Worm (Caenorhabditis elegans): ENCODE measurements around the gene dhrr-1.

Gene dhrr-1

ce11 chrIII:8911598-8912194, 32.8 kb upstream of the dhrr-1 start, which contains the start of gene tpk-1:
TSS of gene tpk-1 (plus strand) at chrIII:8912144.
- no peak for TF ChIP-seq hmg-4 (GFP tag; optimal IDR thresholded peaks at IDR 0.05)
- TF ChIP-seq ceh-13 (GFP tag; optimal IDR thresholded peaks at IDR 0.05), result no peak
- TF ChIP-seq tbx-37 (GFP tag; conservative IDR thresholded peaks at IDR 0.05), result no peak
- no peak for TF ChIP-seq ama-1 (optimal IDR thresholded peaks at IDR 0.05)
- TF ChIP-seq hmbx-1 (tag; optimal IDR thresholded peaks at IDR 0.05), result no peak
- no peak for TF ChIP-seq aly-1 (tag; optimal IDR thresholded peaks at IDR 0.05)
- TF ChIP-seq scrt-1 (GFP tag; IDR thresholded peaks at IDR 0.05), result no peak
- no peak for TF ChIP-seq flt-1 (GFP tag; IDR thresholded peaks at IDR 0.05)
- no peak for TF ChIP-seq hnd-1 (tag; optimal IDR thresholded peaks at IDR 0.05)
- TF ChIP-seq ceh-36 (tag; optimal IDR thresholded peaks at IDR 0.05), result no peak
- TF ChIP-seq tbx-11 (GFP tag; IDR thresholded peaks at IDR 0.05), result no peak
- no peak for TF ChIP-seq F13C5.2 (tag; optimal IDR thresholded peaks at IDR 0.05)
- no peak for TF ChIP-seq ets-7 (tag; optimal IDR thresholded peaks at IDR 0.05)
- no peak for TF ChIP-seq sea-1 (GFP tag; conservative IDR thresholded peaks at IDR 0.05)
- TF ChIP-seq tra-4 (tag; optimal IDR thresholded peaks at IDR 0.05), result no peak
- no peak for TF ChIP-seq pes-1 (GFP tag; IDR thresholded peaks at IDR 0.05)
- TF ChIP-seq B0310.2 (tag; optimal IDR thresholded peaks at IDR 0.05), result no peak

ce11 chrIII:8913469-8913868, 31.0 kb upstream of the dhrr-1 start, which contains the start of gene trxr-2:
TSS of gene trxr-2 (plus strand) at chrIII:8913769.
- TF ChIP-seq ceh-36 (tag; optimal IDR thresholded peaks at IDR 0.05) (no peak), sea-1 (GFP tag; conservative IDR thresholded peaks at IDR 0.05) (no peak), hnd-1 (tag; optimal IDR thresholded peaks at IDR 0.05) (no peak), tra-4 (tag; optimal IDR thresholded peaks at IDR 0.05) (no peak), ets-7 (tag; optimal IDR thresholded peaks at IDR 0.05) (no peak), aly-1 (tag; optimal IDR thresholded peaks at IDR 0.05) (no peak), hmg-4 (GFP tag; optimal IDR thresholded peaks at IDR 0.05) (no peak), F13C5.2 (tag; optimal IDR thresholded peaks at IDR 0.05) (no peak), tbx-37 (GFP tag; conservative IDR thresholded peaks at IDR 0.05) (no peak), ama-1 (optimal IDR thresholded peaks at IDR 0.05) (no peak), pes-1 (GFP tag; IDR thresholded peaks at IDR 0.05) (no peak), hmbx-1 (tag; optimal IDR thresholded peaks at IDR 0.05) (no peak), ceh-13 (GFP tag; optimal IDR thresholded peaks at IDR 0.05) (no peak), tbx-11 (GFP tag; IDR thresholded peaks at IDR 0.05) (no peak), flt-1 (GFP tag; IDR thresholded peaks at IDR 0.05) (no peak), B0310.2 (tag; optimal IDR thresholded peaks at IDR 0.05) (no peak), scrt-1 (GFP tag; IDR thresholded peaks at IDR 0.05) (no peak)

- TF ChIP-seq tbx-11 (GFP tag; IDR thresholded peaks at IDR 0.05) (no peak), flt-1 (GFP tag; IDR thresholded peaks at IDR 0.05) (no peak), sea-1 (GFP tag; conservative IDR thresholded peaks at IDR 0.05) (no peak), ceh-13 (GFP tag; optimal IDR thresholded peaks at IDR 0.05) (no peak), tra-4 (tag; optimal IDR thresholded peaks at IDR 0.05) (no peak), pes-1 (GFP tag; IDR thresholded peaks at IDR 0.05) (no peak), hmbx-1 (tag; optimal IDR thresholded peaks at IDR 0.05) (no peak), ceh-36 (tag; optimal IDR thresholded peaks at IDR 0.05) (no peak), B0310.2 (tag; optimal IDR thresholded peaks at IDR 0.05) (no peak), hnd-1 (tag; optimal IDR thresholded peaks at IDR 0.05) (no peak), ets-7 (tag; optimal IDR thresholded peaks at IDR 0.05) (no peak), hmg-4 (GFP tag; optimal IDR thresholded peaks at IDR 0.05) (no peak), aly-1 (tag; optimal IDR thresholded peaks at IDR 0.05) (no peak), ama-1 (optimal IDR thresholded peaks at IDR 0.05) (no peak), tbx-37 (GFP tag; conservative IDR thresholded peaks at IDR 0.05) (no peak), scrt-1 (GFP tag; IDR thresholded peaks at IDR 0.05) (no peak), F13C5.2 (tag; optimal IDR thresholded peaks at IDR 0.05) (no peak)
These were observed 26.5 kb upstream of the dhrr-1 start, which contains the start of gene cdc-25.3 for ce11 chrIII:8917879-8918381. TSS of gene cdc-25.3 (minus strand) at chrIII:8917929.

- TF ChIP-seq aly-1 (tag; optimal IDR thresholded peaks at IDR 0.05), result no peak
- no peak for TF ChIP-seq hnd-1 (tag; optimal IDR thresholded peaks at IDR 0.05)
- no peak for TF ChIP-seq ceh-13 (GFP tag; optimal IDR thresholded peaks at IDR 0.05)
- no peak for TF ChIP-seq tbx-11 (GFP tag; IDR thresholded peaks at IDR 0.05)
These were observed 24.7 kb upstream of the dhrr-1 start, which contains the start of gene ZK637.15 for ce11 chrIII:8919784-8920183. TSS of gene ZK637.15 (plus strand) at chrIII:8920084.

ce11 chrIII:8922061-8922460, 22.4 kb upstream of the dhrr-1 start:
- no peak for TF ChIP-seq aly-1 (tag; optimal IDR thresholded peaks at IDR 0.05)
- no peak for TF ChIP-seq sea-1 (GFP tag; conservative IDR thresholded peaks at IDR 0.05)
- TF ChIP-seq tbx-37 (GFP tag; conservative IDR thresholded peaks at IDR 0.05), result no peak
- TF ChIP-seq hnd-1 (tag; optimal IDR thresholded peaks at IDR 0.05), result no peak
- TF ChIP-seq B0310.2 (tag; optimal IDR thresholded peaks at IDR 0.05), result no peak
- TF ChIP-seq hmg-4 (GFP tag; optimal IDR thresholded peaks at IDR 0.05), result no peak
- no peak for TF ChIP-seq tra-4 (tag; optimal IDR thresholded peaks at IDR 0.05)
- TF ChIP-seq scrt-1 (GFP tag; IDR thresholded peaks at IDR 0.05), result no peak
- no peak for TF ChIP-seq tbx-11 (GFP tag; IDR thresholded peaks at IDR 0.05)
- TF ChIP-seq hmbx-1 (tag; optimal IDR thresholded peaks at IDR 0.05), result no peak
- no peak for TF ChIP-seq flt-1 (GFP tag; IDR thresholded peaks at IDR 0.05)
- TF ChIP-seq ceh-36 (tag; optimal IDR thresholded peaks at IDR 0.05), result no peak
- no peak for TF ChIP-seq ets-7 (tag; optimal IDR thresholded peaks at IDR 0.05)
- TF ChIP-seq ama-1 (optimal IDR thresholded peaks at IDR 0.05), result no peak
- no peak for TF ChIP-seq F13C5.2 (tag; optimal IDR thresholded peaks at IDR 0.05)
- TF ChIP-seq ceh-13 (GFP tag; optimal IDR thresholded peaks at IDR 0.05), result no peak
- no peak for TF ChIP-seq pes-1 (GFP tag; IDR thresholded peaks at IDR 0.05)

- no peak for TF ChIP-seq ets-7 (tag; optimal IDR thresholded peaks at IDR 0.05)
- no peak for TF ChIP-seq sea-1 (GFP tag; conservative IDR thresholded peaks at IDR 0.05)
These were observed 21.2 kb upstream of the dhrr-1 start, which contains the start of gene glb-1 for ce11 chrIII:8923240-8923734. TSS of gene glb-1 (minus strand) at chrIII:8923290.

- no peak for TF ChIP-seq aly-1 (tag; optimal IDR thresholded peaks at IDR 0.05)
- TF ChIP-seq ama-1 (optimal IDR thresholded peaks at IDR 0.05), result no peak
- no peak for TF ChIP-seq hmg-4 (GFP tag; optimal IDR thresholded peaks at IDR 0.05)
- no peak for TF ChIP-seq tra-4 (tag; optimal IDR thresholded peaks at IDR 0.05)
- TF ChIP-seq sea-1 (GFP tag; conservative IDR thresholded peaks at IDR 0.05), result no peak
- TF ChIP-seq hnd-1 (tag; optimal IDR thresholded peaks at IDR 0.05), result no peak
- no peak for TF ChIP-seq F13C5.2 (tag; optimal IDR thresholded peaks at IDR 0.05)
- no peak for TF ChIP-seq tbx-37 (GFP tag; conservative IDR thresholded peaks at IDR 0.05)
- no peak for TF ChIP-seq pes-1 (GFP tag; IDR thresholded peaks at IDR 0.05)
- no peak for TF ChIP-seq B0310.2 (tag; optimal IDR thresholded peaks at IDR 0.05)
- TF ChIP-seq flt-1 (GFP tag; IDR thresholded peaks at IDR 0.05), result no peak
- TF ChIP-seq ceh-13 (GFP tag; optimal IDR thresholded peaks at IDR 0.05), result no peak
- TF ChIP-seq scrt-1 (GFP tag; IDR thresholded peaks at IDR 0.05), result no peak
- TF ChIP-seq ets-7 (tag; optimal IDR thresholded peaks at IDR 0.05), result no peak
These were observed 20.5 kb upstream of the dhrr-1 start, which contains the start of gene ZK637.12 for ce11 chrIII:8923937-8924336. TSS of gene ZK637.12 (plus strand) at chrIII:8924237.

Data from whole organism, early embryonic.